Fruit fly (Drosophila melanogaster) whole organism, embryonic: ENCODE measurements around the gene qjt.

ENCODE experiments used
- Ada2b ChIP-seq: fragments of 200-800 bp; sonication (Bioruptor generic); IDR thresholded peaks from 2 replicates; pipeline ENCODE4 v1.3.6; 2022; ENCODE audit warnings: missing biosample characterization, missing genetic modification characterization
- Bgb ChIP-seq: fragments of 200-800 bp; sonication (Bioruptor generic); IDR thresholded peaks from 2 replicates; pipeline ENCODE4 v1.3.6; 2022; ENCODE audit warnings: missing biosample characterization, missing genetic modification characterization; ENCODE audit not compliant: partially characterized antibody
- CG10147 ChIP-seq: fragments of 200-800 bp; sonication (Bioruptor generic); optimal IDR thresholded peaks from 2 replicates; lab custom pipeline; 2019; ENCODE audit warnings: missing biosample characterization, mild to moderate bottlenecking, missing genetic modification characterization, moderate library complexity
- CG10209 ChIP-seq: fragments of 200-800 bp; sonication (Bioruptor generic); optimal IDR thresholded peaks from 3 replicates; lab custom pipeline; 2017; ENCODE audit warnings: missing biosample characterization, mild to moderate bottlenecking, missing genetic modification characterization, missing genetic modification reagents
- CG1024 ChIP-seq: fragments of 200-800 bp; sonication (Bioruptor generic); IDR thresholded peaks from 2 replicates; pipeline ENCODE4 v1.3.6; 2022; ENCODE audit warnings: missing biosample characterization, missing genetic modification characterization
- CG10431 ChIP-seq: fragments of 200-800 bp; sonication (Bioruptor generic); optimal IDR thresholded peaks from 3 replicates; lab custom pipeline; 2018; ENCODE audit warnings: missing biosample characterization, mild to moderate bottlenecking, missing genetic modification characterization
- CG10654 ChIP-seq: fragments of 200-800 bp; sonication (Bioruptor generic); optimal IDR thresholded peaks from 2 replicates; lab custom pipeline; 2016; ENCODE audit warnings: missing biosample characterization, missing genetic modification characterization
- CG11504 ChIP-seq: fragments of 200-800 bp; sonication (Bioruptor generic); optimal IDR thresholded peaks from 3 replicates; lab custom pipeline; 2019; ENCODE audit warnings: missing biosample characterization, mild to moderate bottlenecking, missing genetic modification characterization, moderate library complexity
- CG12219 ChIP-seq: fragments of 200-800 bp; sonication (Bioruptor generic); optimal IDR thresholded peaks from 3 replicates; lab custom pipeline; 2018; ENCODE audit warnings: missing biosample characterization, mild to moderate bottlenecking, missing genetic modification characterization
- CG15479 ChIP-seq: fragments of 200-800 bp; sonication (Bioruptor generic); optimal IDR thresholded peaks from 3 replicates; lab custom pipeline; 2019; ENCODE audit warnings: missing biosample characterization, mild to moderate bottlenecking, missing genetic modification characterization, moderate library complexity
- CG16813 ChIP-seq: fragments of 200-800 bp; sonication (Bioruptor generic); IDR thresholded peaks from 3 replicates; pipeline ENCODE4 v1.3.6; 2022; ENCODE audit warnings: missing biosample characterization, missing genetic modification characterization; ENCODE audit not compliant: partially characterized antibody
- CG2120 ChIP-seq: fragments of 200-800 bp; sonication (Bioruptor generic); optimal IDR thresholded peaks from 3 replicates; lab custom pipeline; 2016; ENCODE audit warnings: missing biosample characterization, missing genetic modification characterization
- CG2202 ChIP-seq: fragments of 200-800 bp; sonication (Bioruptor generic); optimal IDR thresholded peaks from 2 replicates; lab custom pipeline; 2018; ENCODE audit warnings: missing biosample characterization, mild to moderate bottlenecking, missing genetic modification characterization
- CG32767 ChIP-seq: fragments of 200-800 bp; sonication (Bioruptor generic); IDR thresholded peaks from 2 replicates; pipeline ENCODE4 v1.3.6; 2022; ENCODE audit warnings: missing biosample characterization, missing genetic modification characterization
- CG4404 ChIP-seq: fragments of 200-800 bp; sonication (Bioruptor generic); IDR thresholded peaks from 2 replicates; pipeline ENCODE4 v1.3.6; 2022; ENCODE audit warnings: missing biosample characterization, missing genetic modification characterization
- CG7928 ChIP-seq: fragments of 200-800 bp; sonication (Bioruptor generic); optimal IDR thresholded peaks from 2 replicates; lab custom pipeline; 2017; ENCODE audit warnings: missing biosample characterization, mild to moderate bottlenecking, missing genetic modification characterization
- CrebB ChIP-seq: fragments of 200-800 bp; sonication (Bioruptor generic); optimal IDR thresholded peaks from 3 replicates; lab custom pipeline; 2018; ENCODE audit warnings: missing biosample characterization, mild to moderate bottlenecking, missing genetic modification characterization
- Dref ChIP-seq: fragments of 200-800 bp; sonication (Bioruptor generic); IDR thresholded peaks from 2 replicates; pipeline ENCODE4 v1.3.6; 2022; ENCODE audit warnings: missing biosample characterization, missing genetic modification characterization
- Gug ChIP-seq: fragments of 200-800 bp; sonication (Bioruptor generic); IDR thresholded peaks from 4 replicates; pipeline ENCODE4 v1.3.6; 2022; ENCODE audit warnings: missing biosample characterization, missing genetic modification characterization
- HmgZ ChIP-seq: fragments of 200-800 bp; sonication (Bioruptor generic); optimal IDR thresholded peaks from 2 replicates; lab custom pipeline; 2018; ENCODE audit warnings: missing biosample characterization, mild to moderate bottlenecking, missing genetic modification characterization
- Hr51 ChIP-seq, 2 experiments: fragments of 200-800 bp; sonication (Bioruptor generic); optimal IDR thresholded peaks; 2 replicates in 1 of 2; 3 replicates in 1 of 2; lab custom pipeline; 2016 to 2018; ENCODE audit warnings: missing biosample characterization in 2 of 2, missing genetic modification characterization in 2 of 2, mild to moderate bottlenecking in 1 of 2, moderate library complexity in 1 of 2
- Jarid2 ChIP-seq: fragments of 200-800 bp; sonication (Bioruptor generic); optimal IDR thresholded peaks from 3 replicates; lab custom pipeline; 2017; ENCODE audit warnings: mild to moderate bottlenecking, missing biosample characterization, missing genetic modification reagents, missing genetic modification characterization
- Meics ChIP-seq: fragments of 200-800 bp; sonication (Bioruptor generic); optimal IDR thresholded peaks from 2 replicates; lab custom pipeline; 2017; ENCODE audit warnings: missing biosample characterization, mild to moderate bottlenecking, missing genetic modification characterization
- NFAT ChIP-seq: fragments of 200-800 bp; sonication (Bioruptor generic); IDR thresholded peaks from 2 replicates; pipeline ENCODE4 v1.3.6; 2022; ENCODE audit warnings: missing biosample characterization, missing genetic modification characterization
- PHDP ChIP-seq: fragments of 200-800 bp; sonication (Bioruptor generic); optimal IDR thresholded peaks from 3 replicates; lab custom pipeline; 2018; ENCODE audit warnings: missing biosample characterization, mild to moderate bottlenecking, missing genetic modification characterization, moderate library complexity
- Six4 ChIP-seq: fragments of 200-800 bp; sonication (Bioruptor generic); optimal IDR thresholded peaks from 2 replicates; lab custom pipeline; 2016; ENCODE audit warnings: missing biosample characterization, missing genetic modification characterization
- Sox102F ChIP-seq: fragments of 200-800 bp; sonication (Bioruptor generic); optimal IDR thresholded peaks from 2 replicates; lab custom pipeline; 2018; ENCODE audit warnings: missing biosample characterization, mild to moderate bottlenecking, missing genetic modification characterization, moderate library complexity
- Sry-β ChIP-seq: fragments of 200-800 bp; sonication (Bioruptor generic); optimal IDR thresholded peaks from 2 replicates; lab custom pipeline; 2018; ENCODE audit warnings: missing biosample characterization, mild to moderate bottlenecking, missing genetic modification characterization, moderate library complexity
- Sry-δ ChIP-seq: fragments of 200-800 bp; sonication (Bioruptor generic); optimal IDR thresholded peaks from 2 replicates; lab custom pipeline; 2016; ENCODE audit warnings: missing biosample characterization, missing genetic modification characterization
- Vsx1 ChIP-seq: fragments of 200-800 bp; sonication (Bioruptor generic); optimal IDR thresholded peaks from 2 replicates; lab custom pipeline; 2017; ENCODE audit warnings: missing biosample characterization, mild to moderate bottlenecking, missing genetic modification characterization, missing genetic modification reagents
- ato ChIP-seq: fragments of 200-800 bp; sonication (Bioruptor generic); IDR thresholded peaks from 2 replicates; pipeline ENCODE4 v1.3.6; 2022; ENCODE audit warnings: missing biosample characterization, missing genetic modification characterization; ENCODE audit not compliant: partially characterized antibody
- bbx ChIP-seq: fragments of 200-800 bp; sonication (Bioruptor generic); IDR thresholded peaks from 2 replicates; pipeline ENCODE4 v1.3.6; 2022; ENCODE audit warnings: missing biosample characterization, missing genetic modification characterization; ENCODE audit not compliant: partially characterized antibody
- bigmax ChIP-seq: fragments of 200-800 bp; sonication (Bioruptor generic); optimal IDR thresholded peaks from 2 replicates; lab custom pipeline; 2018; ENCODE audit warnings: missing biosample characterization, mild to moderate bottlenecking, missing genetic modification characterization
- chn ChIP-seq: fragments of 200-800 bp; sonication (Bioruptor generic); optimal IDR thresholded peaks from 2 replicates; lab custom pipeline; 2016; ENCODE audit warnings: missing biosample characterization, missing genetic modification characterization
- crp ChIP-seq, 2 experiments: fragments of 200-800 bp; sonication (Bioruptor generic); optimal IDR thresholded peaks; 2 replicates in 1 of 2; 3 replicates in 1 of 2; lab custom pipeline; 2017; ENCODE audit warnings: missing biosample characterization in 2 of 2, missing genetic modification characterization in 2 of 2, mild to moderate bottlenecking in 1 of 2, moderate library complexity in 1 of 2
- ems ChIP-seq: fragments of 200-800 bp; sonication (Bioruptor generic); optimal IDR thresholded peaks from 3 replicates; lab custom pipeline; 2016; ENCODE audit warnings: missing biosample characterization, missing genetic modification characterization
- exex ChIP-seq: fragments of 200-800 bp; sonication (Bioruptor generic); optimal IDR thresholded peaks from 4 replicates; lab custom pipeline; 2018; ENCODE audit warnings: missing biosample characterization, mild to moderate bottlenecking, missing genetic modification characterization, moderate library complexity
- grn ChIP-seq: fragments of 200-800 bp; sonication (Bioruptor generic); optimal IDR thresholded peaks from 3 replicates; lab custom pipeline; 2017; ENCODE audit warnings: missing biosample characterization, missing genetic modification characterization
- jing ChIP-seq: fragments of 200-800 bp; sonication (Bioruptor generic); optimal IDR thresholded peaks from 2 replicates; lab custom pipeline; 2018; ENCODE audit warnings: missing biosample characterization, mild to moderate bottlenecking, missing genetic modification characterization
- kni ChIP-seq: fragments of 200-800 bp; sonication (Bioruptor generic); optimal IDR thresholded peaks from 3 replicates; lab custom pipeline; 2017; ENCODE audit warnings: mild to moderate bottlenecking, missing biosample characterization, missing genetic modification reagents, missing genetic modification characterization
- lov ChIP-seq, 2 experiments: fragments of 200-800 bp in 1 of 2; fragments of >200 bp in 1 of 2; sonication (Bioruptor generic) in 1 of 2; IDR thresholded peaks in 1 of 2; optimal IDR thresholded peaks in 1 of 2; 2 replicates in 1 of 2; 3 replicates in 1 of 2; pipeline versions ENCODE4 v1.3.6 to Lab custom; 2017 to 2022; ENCODE audit warnings: missing biosample characterization in 1 of 2, missing genetic modification characterization in 1 of 2
- phol ChIP-seq: fragments of 200-800 bp; sonication (Bioruptor generic); optimal IDR thresholded peaks from 3 replicates; lab custom pipeline; 2018; ENCODE audit warnings: missing biosample characterization, mild to moderate bottlenecking, missing genetic modification characterization, moderate library complexity
- pita ChIP-seq: fragments of 200-800 bp; sonication (Bioruptor generic); optimal IDR thresholded peaks from 2 replicates; lab custom pipeline; 2017; ENCODE audit warnings: missing biosample characterization, mild to moderate bottlenecking, missing genetic modification characterization
- pzg ChIP-seq: fragments of 200-800 bp; sonication (Bioruptor generic); optimal IDR thresholded peaks from 3 replicates; lab custom pipeline; 2018; ENCODE audit warnings: missing biosample characterization, mild to moderate bottlenecking, missing genetic modification characterization, moderate library complexity
- sc ChIP-seq, 3 experiments: fragments of >200 bp in 2 of 3; fragments of 200-800 bp in 1 of 3; sonication (Bioruptor generic) in 1 of 3; optimal IDR thresholded peaks; 2 replicates in 2 of 3; 3 replicates in 1 of 3; lab custom pipeline; 2017; ENCODE audit warnings: mild to moderate bottlenecking in 1 of 3, missing biosample characterization in 1 of 3, missing genetic modification characterization in 1 of 3, missing genetic modification reagents in 1 of 3
- ssp ChIP-seq: fragments of 200-800 bp; sonication (Bioruptor generic); IDR thresholded peaks from 2 replicates; pipeline ENCODE4 v1.3.6; 2022; ENCODE audit warnings: missing biosample characterization, missing genetic modification characterization
- tll ChIP-seq, 2 experiments: fragments of 200-800 bp in 1 of 2; fragments of >200 bp in 1 of 2; sonication (Bioruptor generic) in 1 of 2; optimal IDR thresholded peaks; 2 replicates each; lab custom pipeline; 2017 to 2019; ENCODE audit warnings: missing biosample characterization in 2 of 2, missing genetic modification characterization in 2 of 2, mild to moderate bottlenecking in 1 of 2, moderate library complexity in 1 of 2

qjt gene

dm6 chr3L:17474711-17475451 lies 4.0 kb upstream of the qjt start, which contains the start of the genes UQCR-Q and CG46525 (continued):
- peak; percentile 45; the same call in 1 of the 2 replicates for TF ChIP-seq bbx (GFP tag; lab: Robert Waterston, UW)
- TF ChIP-seq CG12219, result no peak
- TF ChIP-seq CG7928 (GFP tag; lab: Kevin White, UChicago), result no peak
- TF ChIP-seq jing (GFP tag; lab: Kevin White, UChicago), result no peak
- TF ChIP-seq exex (tag; lab: Kevin White, UChicago), result peak; percentile 59
- no peak for TF ChIP-seq chn
- TF ChIP-seq Dref (GFP tag; lab: Robert Waterston, UW), result peak; percentile 39
- TF ChIP-seq CG1024 (GFP tag; lab: Robert Waterston, UW), result no peak
- TF ChIP-seq Sox102F, result no peak
- no peak for TF ChIP-seq Sry-β (GFP tag; lab: Kevin White, UChicago)
- TF ChIP-seq pita (GFP tag; lab: Kevin White, UChicago), result peak; percentile 96
- no peak for TF ChIP-seq Vsx1
- TF ChIP-seq CG10654 (GFP tag; lab: Kevin White, UChicago), result no peak
- TF ChIP-seq Bgb (GFP tag; lab: Robert Waterston, UW), result peak; percentile 51
- TF ChIP-seq PHDP (tag; lab: Kevin White, UChicago), result no peak
- TF ChIP-seq sc (optimal IDR thresholded peaks at IDR 0.05; lab: Kevin White, UChicago), result no peak
- no peak for TF ChIP-seq sc (GFP tag; optimal IDR thresholded peaks at IDR 0.05; lab: Kevin White, UChicago)
- no peak for TF ChIP-seq CG32767 (GFP tag; lab: Robert Waterston, UW)
- TF ChIP-seq bigmax (GFP tag; lab: Kevin White, UChicago), result peak; percentile 66
- TF ChIP-seq CG4404 (GFP tag; lab: Robert Waterston, UW), result no peak
- TF ChIP-seq Six4 (GFP tag; lab: Kevin White, UChicago), result no peak
- TF ChIP-seq lov (optimal IDR thresholded peaks at IDR 0.05; lab: Kevin White, UChicago), result no peak
- TF ChIP-seq lov (GFP tag; IDR thresholded peaks at IDR 0.05; lab: Robert Waterston, UW), result no peak
- TF ChIP-seq CG10431 (GFP tag; lab: Kevin White, UChicago), result no peak
- TF ChIP-seq grn (GFP tag; lab: Kevin White, UChicago), result no peak
- no peak for TF ChIP-seq Ada2b
- no peak for TF ChIP-seq CG15479 (GFP tag; lab: Kevin White, UChicago)
- TF ChIP-seq Jarid2 (GFP tag; lab: Kevin White, UChicago), result no peak
- TF ChIP-seq Gug (GFP tag; lab: Robert Waterston, UW), result no peak
- no peak for TF ChIP-seq ato
- TF ChIP-seq phol (tag; lab: Kevin White, UChicago), result peak; percentile 56
- TF ChIP-seq Sry-δ, result peak; percentile 47
- TF ChIP-seq crp (GFP tag; optimal IDR thresholded peaks at IDR 0.05; lab: Kevin White, UChicago), result peak in 1 of 2 experiments; percentile 55
- TF ChIP-seq kni (GFP tag; lab: Kevin White, UChicago), result no peak
- TF ChIP-seq HmgZ (tag; lab: Kevin White, UChicago), result peak; percentile 85
- no peak for TF ChIP-seq ems (GFP tag; lab: Kevin White, UChicago)
- TF ChIP-seq tll (GFP tag; optimal IDR thresholded peaks at IDR 0.05; lab: Kevin White, UChicago), result peak in 1 of 2 experiments; percentile 15
- no peak for TF ChIP-seq Meics (GFP tag; lab: Kevin White, UChicago)
- peak; percentile 97 for TF ChIP-seq pzg (GFP tag; lab: Kevin White, UChicago)
- no peak for TF ChIP-seq CG10147
- no peak for TF ChIP-seq CG10209 (GFP tag; lab: Kevin White, UChicago)
- no peak for TF ChIP-seq Hr51 (GFP tag; optimal IDR thresholded peaks at IDR 0.05; lab: Kevin White, UChicago)
- no peak for TF ChIP-seq CG2120 (GFP tag; lab: Kevin White, UChicago)
- TF ChIP-seq CG2202 (tag; lab: Kevin White, UChicago), result no peak
- peak; percentile 37 for TF ChIP-seq CG11504
- TF ChIP-seq NFAT (GFP tag; lab: Robert Waterston, UW), result 0 out of 2 replicates have a peak, but pooled peaks have one; percentile 3
- TF ChIP-seq ssp (GFP tag; lab: Robert Waterston, UW), result no peak
- TF ChIP-seq CrebB (tag; lab: Kevin White, UChicago), result peak; percentile 33
- peak; percentile 48 for TF ChIP-seq CG16813
